Fruit fly (Drosophila melanogaster) whole organism, embryonic: ENCODE results near the gene CG12239.

Experiments used
- Adf1 ChIP-seq: fragments of 200-800 bp; sonication (Bioruptor generic); IDR thresholded peaks from 2 replicates; pipeline ENCODE4 v1.3.6; 2022; ENCODE audit warnings: missing biosample characterization, missing genetic modification characterization
- Aef1 ChIP-seq: fragments of 200-800 bp; sonication (Bioruptor generic); IDR thresholded peaks from 3 replicates; pipeline ENCODE4 v1.3.6; 2022; ENCODE audit warnings: missing biosample characterization, missing genetic modification characterization
- CG1024 ChIP-seq: fragments of 200-800 bp; sonication (Bioruptor generic); IDR thresholded peaks from 2 replicates; pipeline ENCODE4 v1.3.6; 2022; ENCODE audit warnings: missing biosample characterization, missing genetic modification characterization
- CG10979 ChIP-seq: fragments of 200-800 bp; sonication (Bioruptor generic); optimal IDR thresholded peaks from 2 replicates; lab custom pipeline; 2018; ENCODE audit warnings: missing biosample characterization, mild to moderate bottlenecking, missing genetic modification characterization, moderate library complexity
- CG12219 ChIP-seq: fragments of 200-800 bp; sonication (Bioruptor generic); optimal IDR thresholded peaks from 3 replicates; lab custom pipeline; 2018; ENCODE audit warnings: missing biosample characterization, mild to moderate bottlenecking, missing genetic modification characterization
- CG1233 ChIP-seq: fragments of 200-800 bp; sonication (Bioruptor generic); optimal IDR thresholded peaks from 4 replicates; lab custom pipeline; 2018; ENCODE audit warnings: missing biosample characterization, mild to moderate bottlenecking, missing genetic modification characterization
- CG12659 ChIP-seq: fragments of 200-800 bp; sonication (Bioruptor generic); optimal IDR thresholded peaks from 3 replicates; lab custom pipeline; 2017; ENCODE audit warnings: mild to moderate bottlenecking, missing biosample characterization, missing genetic modification reagents, missing genetic modification characterization
- CG14965 ChIP-seq: fragments of 200-800 bp; sonication (Bioruptor generic); optimal IDR thresholded peaks from 2 replicates; lab custom pipeline; 2016; ENCODE audit warnings: missing biosample characterization, missing genetic modification characterization, borderline replicate concordance
- CG17912 ChIP-seq: fragments of 200-800 bp; sonication (Bioruptor generic); optimal IDR thresholded peaks from 2 replicates; lab custom pipeline; 2018; ENCODE audit warnings: missing biosample characterization, mild to moderate bottlenecking, missing genetic modification characterization
- CG2120 ChIP-seq: fragments of 200-800 bp; sonication (Bioruptor generic); optimal IDR thresholded peaks from 3 replicates; lab custom pipeline; 2016; ENCODE audit warnings: missing biosample characterization, missing genetic modification characterization
- CG2712 ChIP-seq: fragments of 200-800 bp; optimal IDR thresholded peaks from 3 replicates; lab custom pipeline; 2019; ENCODE audit warnings: missing biosample characterization, mild to moderate bottlenecking, missing genetic modification characterization, moderate library complexity
- CG30020 ChIP-seq: fragments of 200-800 bp; optimal IDR thresholded peaks from 2 replicates; lab custom pipeline; 2019; ENCODE audit warnings: missing biosample characterization, mild to moderate bottlenecking, missing genetic modification characterization, moderate library complexity
- CG32532 ChIP-seq: fragments of 200-800 bp; sonication (Bioruptor generic); IDR thresholded peaks from 2 replicates; pipeline ENCODE4 v1.3.6; 2022; ENCODE audit warnings: missing biosample characterization, missing genetic modification characterization
- CG32767 ChIP-seq: fragments of 200-800 bp; sonication (Bioruptor generic); IDR thresholded peaks from 2 replicates; pipeline ENCODE4 v1.3.6; 2022; ENCODE audit warnings: missing biosample characterization, missing genetic modification characterization
- CG43689 ChIP-seq: fragments of 200-800 bp; sonication (Bioruptor generic); IDR thresholded peaks from 2 replicates; pipeline ENCODE4 v1.3.6; 2022; ENCODE audit warnings: missing biosample characterization, missing genetic modification characterization
- CG5245 ChIP-seq: fragments of 200-800 bp; sonication (Bioruptor generic); optimal IDR thresholded peaks from 3 replicates; lab custom pipeline; 2016; ENCODE audit warnings: missing biosample characterization, missing genetic modification characterization
- CG5953 ChIP-seq: fragments of 200-800 bp; sonication (Bioruptor generic); IDR thresholded peaks from 2 replicates; pipeline ENCODE4 v1.3.6; 2022; ENCODE audit warnings: missing biosample characterization, missing genetic modification characterization
- CG7839 ChIP-seq: fragments of 200-800 bp; sonication (Bioruptor generic); optimal IDR thresholded peaks from 3 replicates; lab custom pipeline; 2018; ENCODE audit warnings: missing biosample characterization, mild to moderate bottlenecking, missing genetic modification characterization, moderate library complexity
- CG7928 ChIP-seq: fragments of 200-800 bp; sonication (Bioruptor generic); optimal IDR thresholded peaks from 2 replicates; lab custom pipeline; 2017; ENCODE audit warnings: missing biosample characterization, mild to moderate bottlenecking, missing genetic modification characterization
- CG7963 ChIP-seq: fragments of 200-800 bp; sonication (Bioruptor generic); IDR thresholded peaks from 3 replicates; pipeline ENCODE4 v1.3.6; 2022; ENCODE audit warnings: missing biosample characterization, missing genetic modification characterization; ENCODE audit not compliant: partially characterized antibody
- CG8089 ChIP-seq: fragments of 200-800 bp; sonication (Bioruptor generic); optimal IDR thresholded peaks from 3 replicates; lab custom pipeline; 2016; ENCODE audit warnings: missing biosample characterization, missing genetic modification characterization
- CG8290 ChIP-seq, 3 experiments: fragments of 200-800 bp; sonication (Bioruptor generic); optimal IDR thresholded peaks; 2 replicates each; lab custom pipeline; 2016 to 2019; ENCODE audit warnings: missing biosample characterization in 3 of 3, missing genetic modification characterization in 3 of 3, mild to moderate bottlenecking in 2 of 3, moderate library complexity in 1 of 3
- CrebB ChIP-seq: fragments of 200-800 bp; sonication (Bioruptor generic); optimal IDR thresholded peaks from 3 replicates; lab custom pipeline; 2018; ENCODE audit warnings: missing biosample characterization, mild to moderate bottlenecking, missing genetic modification characterization
- Dll ChIP-seq: fragments of 200-800 bp; sonication (Bioruptor generic); IDR thresholded peaks from 4 replicates; pipeline ENCODE4 v1.3.6; 2022; ENCODE audit warnings: missing biosample characterization, missing genetic modification characterization; ENCODE audit not compliant: partially characterized antibody
- Ets97D ChIP-seq: fragments of 200-800 bp; sonication (Bioruptor generic); optimal IDR thresholded peaks from 3 replicates; lab custom pipeline; 2016; ENCODE audit warnings: missing biosample characterization, missing genetic modification characterization
- Hey ChIP-seq: fragments of 200-800 bp; sonication (Bioruptor generic); optimal IDR thresholded peaks from 3 replicates; lab custom pipeline; 2018; ENCODE audit warnings: missing biosample characterization, mild to moderate bottlenecking, missing genetic modification characterization
- Hmx ChIP-seq: fragments of 200-800 bp; sonication (Bioruptor generic); optimal IDR thresholded peaks from 2 replicates; lab custom pipeline; 2016; ENCODE audit warnings: missing biosample characterization, missing genetic modification characterization
- Hr39 ChIP-seq: fragments of >200 bp; optimal IDR thresholded peaks from 2 replicates; lab custom pipeline; 2017
- MESR4 ChIP-seq: fragments of 200-800 bp; sonication (Bioruptor generic); optimal IDR thresholded peaks from 2 replicates; lab custom pipeline; 2018; ENCODE audit warnings: missing biosample characterization, mild to moderate bottlenecking, missing genetic modification characterization, moderate library complexity
- Neu2 ChIP-seq: fragments of 200-800 bp; sonication (Bioruptor generic); optimal IDR thresholded peaks from 3 replicates; lab custom pipeline; 2016; ENCODE audit warnings: missing biosample characterization, missing genetic modification characterization, borderline replicate concordance
- Oaz ChIP-seq: fragments of 200-800 bp; sonication (Bioruptor generic); IDR thresholded peaks from 2 replicates; pipeline ENCODE4 v1.3.6; 2022; ENCODE audit warnings: missing biosample characterization, missing genetic modification characterization
- Oli ChIP-seq: fragments of 200-800 bp; sonication (Bioruptor generic); optimal IDR thresholded peaks from 2 replicates; lab custom pipeline; 2018; ENCODE audit warnings: missing biosample characterization, mild to moderate bottlenecking, missing genetic modification characterization, moderate library complexity
- TFAM ChIP-seq: fragments of 200-800 bp; sonication (Bioruptor generic); optimal IDR thresholded peaks from 2 replicates; lab custom pipeline; 2017; ENCODE audit warnings: missing biosample characterization, missing genetic modification characterization, inconsistent platforms
- btn ChIP-seq: fragments of 200-800 bp; sonication (Bioruptor generic); optimal IDR thresholded peaks from 2 replicates; lab custom pipeline; 2016; ENCODE audit warnings: missing biosample characterization, missing genetic modification characterization
- cad ChIP-seq: fragments of >200 bp; optimal IDR thresholded peaks from 2 replicates; lab custom pipeline; 2017; ENCODE audit warnings: missing biosample characterization, missing genetic modification characterization
- cato ChIP-seq: fragments of 200-800 bp; sonication (Bioruptor generic); optimal IDR thresholded peaks from 2 replicates; lab custom pipeline; 2016; ENCODE audit warnings: missing biosample characterization, missing genetic modification characterization, borderline replicate concordance
- dan ChIP-seq: fragments of 200-800 bp; sonication (Bioruptor generic); IDR thresholded peaks from 2 replicates; pipeline ENCODE4 v1.3.6; 2022; ENCODE audit warnings: missing biosample characterization, missing genetic modification characterization
- dmrt11E ChIP-seq: fragments of 200-800 bp; sonication (Bioruptor generic); optimal IDR thresholded peaks from 3 replicates; lab custom pipeline; 2018; ENCODE audit warnings: missing biosample characterization, mild to moderate bottlenecking, missing genetic modification characterization, moderate library complexity
- ewg ChIP-seq: fragments of 200-800 bp; sonication (Bioruptor generic); optimal IDR thresholded peaks from 3 replicates; lab custom pipeline; 2017; ENCODE audit warnings: mild to moderate bottlenecking, missing biosample characterization, missing genetic modification reagents, missing genetic modification characterization
- ham ChIP-seq: fragments of 200-800 bp; sonication (Bioruptor generic); IDR thresholded peaks from 2 replicates; pipeline ENCODE4 v1.3.6; 2022; ENCODE audit warnings: missing biosample characterization, missing genetic modification characterization
- nom ChIP-seq: fragments of 200-800 bp; sonication (Bioruptor generic); optimal IDR thresholded peaks from 2 replicates; lab custom pipeline; 2017; ENCODE audit warnings: missing biosample characterization, missing genetic modification characterization, mild to moderate bottlenecking, moderate library complexity, missing genetic modification reagents
- p53 ChIP-seq: fragments of 200-800 bp; sonication (Bioruptor generic); optimal IDR thresholded peaks from 2 replicates; lab custom pipeline; 2016; ENCODE audit warnings: missing biosample characterization, missing genetic modification characterization
- pb ChIP-seq: fragments of 200-800 bp; sonication (Bioruptor generic); optimal IDR thresholded peaks from 3 replicates; lab custom pipeline; 2016; ENCODE audit warnings: missing biosample characterization, missing genetic modification characterization
- row ChIP-seq: fragments of 200-800 bp; sonication (Bioruptor generic); IDR thresholded peaks from 3 replicates; pipeline ENCODE4 v1.3.6; 2022; ENCODE audit warnings: missing biosample characterization, missing genetic modification characterization
- ssp ChIP-seq: fragments of 200-800 bp; sonication (Bioruptor generic); IDR thresholded peaks from 2 replicates; pipeline ENCODE4 v1.3.6; 2022; ENCODE audit warnings: missing biosample characterization, missing genetic modification characterization
- tll ChIP-seq, 2 experiments: fragments of 200-800 bp in 1 of 2; fragments of >200 bp in 1 of 2; sonication (Bioruptor generic) in 1 of 2; optimal IDR thresholded peaks; 2 replicates each; lab custom pipeline; 2017 to 2019; ENCODE audit warnings: missing biosample characterization in 2 of 2, missing genetic modification characterization in 2 of 2, mild to moderate bottlenecking in 1 of 2, moderate library complexity in 1 of 2
- ttk ChIP-seq: fragments of 200-800 bp; sonication (Bioruptor generic); IDR thresholded peaks from 2 replicates; pipeline ENCODE4 v2.1.2; 2022; ENCODE audit warnings: missing biosample characterization, missing genetic modification characterization
- vfl ChIP-seq: fragments of 200-800 bp; sonication (Bioruptor generic); optimal IDR thresholded peaks from 2 replicates; lab custom pipeline; 2016; ENCODE audit warnings: missing biosample characterization, missing genetic modification characterization

Gene CG12239

DNA sequence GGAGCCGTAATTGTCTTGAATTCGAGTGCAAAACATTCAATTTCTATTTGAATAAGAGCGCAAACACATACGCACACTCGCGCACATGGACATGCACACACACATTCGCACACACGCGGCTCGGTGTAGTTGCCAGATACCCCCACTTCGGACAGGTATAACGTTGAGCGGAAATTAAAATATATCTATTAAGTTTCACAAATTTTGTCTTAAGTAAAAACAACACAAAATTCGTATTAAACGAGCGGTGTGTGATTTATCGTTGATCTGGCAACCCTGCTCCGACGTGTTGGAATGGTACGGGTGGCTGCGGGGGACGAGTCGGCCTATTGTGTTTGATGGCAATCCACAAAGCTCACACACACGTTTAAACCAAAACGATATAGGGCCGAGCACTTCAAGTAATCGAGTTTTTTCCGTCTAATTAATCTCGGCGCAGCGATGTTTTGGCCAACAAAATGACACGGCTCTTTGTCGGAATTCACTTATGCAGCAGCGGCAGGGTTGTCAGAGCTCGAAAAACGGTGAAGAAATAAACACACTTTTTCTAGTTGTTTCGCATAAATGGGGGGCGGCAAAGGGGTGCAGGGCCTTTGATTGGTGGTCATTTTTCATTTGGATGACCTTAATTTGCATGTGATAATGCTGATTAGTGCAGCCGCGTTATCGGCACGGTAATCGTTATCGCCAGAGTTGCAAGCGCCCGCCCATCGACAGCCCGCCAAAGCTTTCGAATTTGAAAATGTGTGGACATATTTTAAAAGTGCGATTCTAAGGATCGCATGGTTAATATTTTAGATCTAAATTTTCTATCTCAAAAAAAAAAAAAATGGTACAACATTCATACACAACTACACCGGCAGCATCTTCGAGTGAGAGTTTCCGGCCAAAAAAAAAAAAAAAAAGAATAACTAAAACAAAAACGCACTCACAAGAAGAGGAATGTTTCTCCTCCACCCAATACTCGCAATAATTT, 45.8 kb upstream of the CG12239 start (continued):
- no peak for TF ChIP-seq cato (GFP tag; lab: Kevin White, UChicago)
- no peak for TF ChIP-seq ham (GFP tag; lab: Robert Waterston, UW)
- no peak for TF ChIP-seq CG43689 (GFP tag; lab: Robert Waterston, UW)
- TF ChIP-seq CG8290 (GFP tag; optimal IDR thresholded peaks at IDR 0.05; lab: Kevin White, UChicago): no peak
- TF ChIP-seq CG8290 (tag; optimal IDR thresholded peaks at IDR 0.05; lab: Kevin White, UChicago): peak in 1 of 2 experiments; percentile 97
- TF ChIP-seq tll (GFP tag; optimal IDR thresholded peaks at IDR 0.05; lab: Kevin White, UChicago): no peak
- peak; percentile 85 for TF ChIP-seq CG32532
- TF ChIP-seq Neu2 (GFP tag; lab: Kevin White, UChicago): no peak
- TF ChIP-seq CG2712 (tag; lab: Kevin White, UChicago): peak; percentile 54
- TF ChIP-seq Dll (GFP tag; lab: Robert Waterston, UW): no peak; the same call in 2 of the 4 replicates
- TF ChIP-seq CG12219: peak; percentile 76
- peak; percentile 54 for TF ChIP-seq CG1024 (GFP tag; lab: Robert Waterston, UW)
- TF ChIP-seq ssp: peak; percentile 64
- TF ChIP-seq CG17912 (GFP tag; lab: Kevin White, UChicago): peak; percentile 26
- TF ChIP-seq p53 (GFP tag; lab: Kevin White, UChicago): no peak
- TF ChIP-seq MESR4 (GFP tag; lab: Kevin White, UChicago): peak; percentile 55
- peak; percentile 51 for TF ChIP-seq CrebB
- TF ChIP-seq nom (GFP tag; lab: Kevin White, UChicago): peak; percentile 57
- TF ChIP-seq dmrt11E (tag; lab: Kevin White, UChicago): peak; percentile 50
- TF ChIP-seq Oli (tag; lab: Kevin White, UChicago): peak; percentile 72
- peak; percentile 23 for TF ChIP-seq Ets97D
- TF ChIP-seq TFAM (GFP tag; lab: Kevin White, UChicago): no peak
- peak; percentile 20 for TF ChIP-seq CG5245 (GFP tag; lab: Kevin White, UChicago)
- peak; percentile 78 for TF ChIP-seq CG7839 (tag; lab: Kevin White, UChicago)
- TF ChIP-seq ttk (GFP tag; lab: Robert Waterston, UW): peak; percentile 52; the same call in 1 of the 2 replicates
- TF ChIP-seq Aef1 (GFP tag; lab: Robert Waterston, UW): peak; percentile 62
- TF ChIP-seq CG7963: peak; percentile 65
- TF ChIP-seq Hmx (GFP tag; lab: Kevin White, UChicago): peak; percentile 5
- TF ChIP-seq row (GFP tag; lab: Robert Waterston, UW): peak; percentile 67
- TF ChIP-seq Hr39 (lab: Kevin White, UChicago): no peak
- TF ChIP-seq CG30020 (tag; lab: Kevin White, UChicago): peak; percentile 23
- peak; percentile 73 for TF ChIP-seq CG2120 (GFP tag; lab: Kevin White, UChicago)
- TF ChIP-seq Hey (tag; lab: Kevin White, UChicago): peak; percentile 51
- TF ChIP-seq CG8089: peak; percentile 25
- TF ChIP-seq pb (GFP tag; lab: Kevin White, UChicago): no peak
- no peak; the same call in 1 of the 2 replicates for TF ChIP-seq Adf1 (GFP tag; lab: Robert Waterston, UW)
- TF ChIP-seq Oaz (GFP tag; lab: Robert Waterston, UW): peak; percentile 60; the same call in 1 of the 2 replicates
- TF ChIP-seq vfl: peak; percentile 52
- peak; percentile 80 for TF ChIP-seq CG12659
- TF ChIP-seq dan (GFP tag; lab: Robert Waterston, UW): no peak
- no peak for TF ChIP-seq cad (GFP tag; lab: Kevin White, UChicago)
- peak; percentile 61 for TF ChIP-seq CG10979 (tag; lab: Kevin White, UChicago)
- peak; percentile 71 for TF ChIP-seq CG1233
- no peak for TF ChIP-seq btn
- TF ChIP-seq CG5953 (GFP tag; lab: Robert Waterston, UW): peak; percentile 68
- no peak for TF ChIP-seq CG7928 (GFP tag; lab: Kevin White, UChicago)
- no peak for TF ChIP-seq CG14965 (GFP tag; lab: Kevin White, UChicago)
- TF ChIP-seq CG32767 (GFP tag; lab: Robert Waterston, UW): no peak
- TF ChIP-seq ewg (GFP tag; lab: Kevin White, UChicago): peak; percentile 66
